Worm (Caenorhabditis elegans) whole organism, L4 larva: ENCODE data around the gene cgr-1.

Source experiments
- R02D3.7 ChIP-seq: fragments of 150-350 bp; sonication (generic microtip); optimal IDR thresholded peaks from 3 replicates; lab custom pipeline; 2014; ENCODE audit warnings: missing biosample characterization, missing genetic modification characterization
- Y5F2A.4 ChIP-seq: fragments of 200-800 bp; sonication (Bioruptor generic); optimal IDR thresholded peaks from 2 replicates; lab custom pipeline; 2018; ENCODE audit warnings: mild to moderate bottlenecking, missing genetic modification characterization, missing compliant biosample characterization
- aha-1 ChIP-seq: fragments of 150-350 bp; peaks from one replicate; lab custom pipeline; 2014; ENCODE audit warnings: missing biosample characterization, missing genetic modification characterization
- arid-1 ChIP-seq: fragments of 200-800 bp; sonication (Bioruptor generic); conservative IDR thresholded peaks from 2 replicates; pipeline ENCODE4 v1.3.6; 2022; ENCODE audit warnings: missing genetic modification reagents, missing genetic modification characterization, missing compliant biosample characterization
- attf-4 ChIP-seq: sonication (generic microtip); optimal IDR thresholded peaks from 3 replicates; lab custom pipeline; 2017; ENCODE audit warnings: missing biosample characterization, missing genetic modification characterization
- ceh-20 ChIP-seq: fragments of 200-800 bp; sonication (Bioruptor generic); IDR thresholded peaks from 2 replicates; pipeline ENCODE4 v1.3.6; 2022; ENCODE audit warnings: missing genetic modification reagents, missing genetic modification characterization, missing compliant biosample characterization
- cey-2 ChIP-seq: sonication (generic microtip); optimal IDR thresholded peaks from 3 replicates; lab custom pipeline; 2017; ENCODE audit warnings: missing genetic modification characterization, mild to moderate bottlenecking, missing compliant biosample characterization, antibody characterized with exemption, borderline replicate concordance; ENCODE audit not compliant: insufficient read depth
- daf-16 ChIP-seq, 3 experiments: sonication (generic microtip); optimal IDR thresholded peaks; 2 replicates each; lab custom pipeline; 2016 to 2017; ENCODE audit warnings: missing genetic modification characterization in 3 of 3, missing genetic modification reagents in 3 of 3, mild to moderate bottlenecking in 2 of 3, missing compliant biosample characterization in 2 of 3, missing biosample characterization in 1 of 3, moderate library complexity in 1 of 3
- dmd-6 ChIP-seq: fragments of 200-800 bp; sonication (Bioruptor generic); IDR thresholded peaks from 2 replicates; pipeline ENCODE4 v1.3.6; 2022; ENCODE audit warnings: missing genetic modification reagents, missing genetic modification characterization, missing compliant biosample characterization
- dpl-1 ChIP-seq: fragments of 150-350 bp; optimal IDR thresholded peaks from 2 replicates; lab custom pipeline; 2014; ENCODE audit warnings: missing biosample characterization, missing genetic modification reagents, missing genetic modification characterization
- egl-27 ChIP-seq: sonication (generic microtip); optimal IDR thresholded peaks from 3 replicates; lab custom pipeline; 2017; ENCODE audit warnings: missing biosample characterization, missing genetic modification reagents, missing genetic modification characterization
- hlh-11 ChIP-seq: fragments of 200-800 bp; sonication (Bioruptor generic); optimal IDR thresholded peaks from 2 replicates; lab custom pipeline; 2018; ENCODE audit warnings: mild to moderate bottlenecking, missing genetic modification characterization, missing compliant biosample characterization
- hmg-1.1 ChIP-seq: fragments of 200-800 bp; sonication (Bioruptor generic); IDR thresholded peaks from 2 replicates; pipeline ENCODE4 v1.3.6; 2022; ENCODE audit warnings: missing genetic modification reagents, missing genetic modification characterization, missing compliant biosample characterization
- lin-29 ChIP-seq: fragments of 200-800 bp; sonication (Bioruptor generic); IDR thresholded peaks from 2 replicates; pipeline ENCODE4 v1.3.6; 2022; ENCODE audit warnings: missing genetic modification reagents, missing genetic modification characterization, missing compliant biosample characterization
- lsy-2 ChIP-seq, 2 experiments: fragments of 150-350 bp in 1 of 2; sonication (generic microtip) in 1 of 2; optimal IDR thresholded peaks; 2 replicates each; lab custom pipeline; 2014 to 2017; ENCODE audit warnings: missing biosample characterization in 2 of 2, missing genetic modification characterization in 2 of 2
- mdt-29 ChIP-seq: fragments of 200-800 bp; sonication (Bioruptor generic); IDR thresholded peaks from 2 replicates; pipeline ENCODE4 v1.3.6; 2022; ENCODE audit warnings: missing genetic modification reagents, missing genetic modification characterization, missing compliant biosample characterization
- mep-1 ChIP-seq: fragments of 150-350 bp; sonication (generic microtip); optimal IDR thresholded peaks from 3 replicates; lab custom pipeline; 2014; ENCODE audit warnings: missing biosample characterization, missing genetic modification characterization
- mes-2 ChIP-seq: sonication (generic microtip); optimal IDR thresholded peaks from 2 replicates; lab custom pipeline; 2016; ENCODE audit warnings: missing genotype, mild to moderate bottlenecking, missing genetic modification characterization, missing compliant biosample characterization; ENCODE audit not compliant: poor library complexity, severe bottlenecking
- mxl-3 ChIP-seq: fragments of 200-800 bp; sonication (Bioruptor generic); optimal IDR thresholded peaks from 2 replicates; lab custom pipeline; 2018; ENCODE audit warnings: mild to moderate bottlenecking, missing genetic modification characterization, missing compliant biosample characterization
- nhr-111 ChIP-seq: fragments of 200-800 bp; sonication (Bioruptor generic); optimal IDR thresholded peaks from 2 replicates; lab custom pipeline; 2018; ENCODE audit warnings: mild to moderate bottlenecking, missing genetic modification characterization, missing compliant biosample characterization
- nhr-42 ChIP-seq: fragments of 200-800 bp; sonication (Bioruptor generic); IDR thresholded peaks from 2 replicates; pipeline ENCODE4 v1.3.6; 2022; ENCODE audit warnings: missing genetic modification characterization, missing compliant biosample characterization
- sdz-12 ChIP-seq: fragments of 200-800 bp; sonication (Bioruptor generic); optimal IDR thresholded peaks from 2 replicates; lab custom pipeline; 2018; ENCODE audit warnings: mild to moderate bottlenecking, missing genetic modification characterization, missing compliant biosample characterization
- skn-1 ChIP-seq: fragments of 150-350 bp; optimal IDR thresholded peaks from 2 replicates; lab custom pipeline; 2014; ENCODE audit warnings: missing biosample characterization, missing genetic modification characterization
- snpc-1.2 ChIP-seq: fragments of 200-800 bp; sonication (Bioruptor generic); IDR thresholded peaks from 2 replicates; pipeline ENCODE4 v1.3.6; 2022; ENCODE audit warnings: missing genetic modification reagents, missing genetic modification characterization, missing compliant biosample characterization
- snpc-4 ChIP-seq: fragments of 150-350 bp; optimal IDR thresholded peaks from 2 replicates; lab custom pipeline; 2014; ENCODE audit warnings: missing biosample characterization, missing genetic modification characterization
- spr-1 ChIP-seq: sonication (generic microtip); optimal IDR thresholded peaks from 2 replicates; lab custom pipeline; 2016; ENCODE audit warnings: mild to moderate bottlenecking, missing genetic modification characterization, missing compliant biosample characterization
- tag-97 ChIP-seq: fragments of 200-800 bp; sonication (Bioruptor generic); IDR thresholded peaks from 2 replicates; pipeline ENCODE4 v1.3.6; 2022; ENCODE audit warnings: missing genetic modification characterization, missing compliant biosample characterization
- tra-1 ChIP-seq: fragments of 200-800 bp; sonication (Bioruptor generic); IDR thresholded peaks from 2 replicates; pipeline ENCODE4 v1.3.6; 2022; ENCODE audit warnings: missing genetic modification reagents, missing genetic modification characterization, missing compliant biosample characterization
- unc-62 ChIP-seq, 3 experiments: fragments of 150-350 bp in 1 of 3; sonication (generic microtip); optimal IDR thresholded peaks in 2 of 3; peaks in 1 of 3; 1 replicate in 1 of 3; 2 replicates in 2 of 3; lab custom pipeline; 2014 to 2017; ENCODE audit warnings: missing biosample characterization in 3 of 3, missing genetic modification characterization in 3 of 3, missing genetic modification reagents in 3 of 3, missing genotype in 1 of 3
- vab-7 ChIP-seq: fragments of 200-800 bp; sonication (Bioruptor generic); IDR thresholded peaks from 2 replicates; pipeline ENCODE4 v1.3.6; 2022; ENCODE audit warnings: missing genetic modification reagents, missing genetic modification characterization, missing compliant biosample characterization

Gene cgr-1

ce11 chrX:3605727-3606126, 5.5 kb upstream of the cgr-1 start, which contains the start of gene C18B2.4 (continued):
- TF ChIP-seq dpl-1 (GFP tag; lab: Kevin White, UChicago), result peak; percentile 28
- TF ChIP-seq skn-1 (tag; lab: Kevin White, UChicago), result no peak
- TF ChIP-seq arid-1 (GFP tag; lab: Robert Waterston, UW), result 0 out of 2 replicates have a peak, but pooled peaks have one; percentile 7
- no peak for TF ChIP-seq snpc-4 (tag; lab: Kevin White, UChicago)
- TF ChIP-seq vab-7 (GFP tag; lab: Robert Waterston, UW), result peak; percentile 40; the same call in 1 of the 2 replicates
- no peak for TF ChIP-seq nhr-42 (GFP tag; lab: Robert Waterston, UW)
- TF ChIP-seq cey-2 (tag; lab: Kevin White, UChicago), result no peak
- no peak for TF ChIP-seq attf-4 (tag; lab: Kevin White, UChicago)

DNA sequence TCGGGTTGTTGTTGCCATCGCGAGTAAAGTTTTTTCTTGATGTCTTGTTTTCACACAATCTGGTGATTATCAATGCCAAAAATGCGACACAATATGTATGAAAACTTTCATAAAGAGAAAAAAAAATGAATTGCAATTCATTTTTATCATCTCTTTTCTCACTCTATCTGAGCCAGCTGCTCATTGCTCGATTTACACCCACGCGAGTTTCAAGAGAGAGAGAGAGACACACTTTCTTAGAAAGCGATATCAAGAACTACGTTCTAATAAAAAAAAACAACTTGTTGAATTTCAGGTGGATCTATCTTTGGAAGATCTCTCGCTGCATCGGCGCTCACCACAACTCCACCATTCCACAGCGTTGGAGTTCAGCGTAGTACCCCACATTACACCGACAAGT, 2.4 kb upstream of the cgr-1 start:
- no peak for TF ChIP-seq dmd-6
- TF ChIP-seq tag-97 (GFP tag; lab: Robert Waterston, UW), result no peak
- no peak for TF ChIP-seq hmg-1.1
- no peak for TF ChIP-seq R02D3.7 (tag; lab: Kevin White, UChicago)
- no peak for TF ChIP-seq tra-1 (GFP tag; lab: Robert Waterston, UW)
- no peak for TF ChIP-seq sdz-12 (GFP tag; lab: Kevin White, UChicago)
- TF ChIP-seq Y5F2A.4 (GFP tag; lab: Kevin White, UChicago), result no peak
- TF ChIP-seq aha-1, result no peak

DNA sequence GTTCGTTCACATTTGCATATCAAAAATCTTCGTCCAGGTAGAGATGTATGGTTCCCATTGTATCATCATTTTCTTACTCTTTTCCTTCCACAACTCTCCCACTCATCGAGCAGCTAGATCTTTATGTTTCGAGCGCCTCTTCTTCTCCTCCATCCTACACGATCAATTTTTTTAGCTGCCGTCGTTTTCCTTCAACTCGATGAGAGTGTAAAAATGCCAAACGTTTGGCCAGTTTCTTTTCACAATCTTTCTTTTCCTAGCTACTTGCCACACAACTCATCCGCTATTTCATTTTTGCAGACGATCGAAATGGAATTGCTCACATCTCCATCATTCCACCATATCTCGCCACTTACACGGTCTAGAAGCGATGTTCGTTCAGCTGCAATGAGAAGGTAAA, 1.3 kb upstream of the cgr-1 start, which contains the start of gene C18B2.3:
TSS of gene C18B2.3 (plus strand) at position 301 of the 400 bp plus-strand sequence.
- peak in 1 of 2 experiments; percentile 87 for TF ChIP-seq unc-62 (GFP tag; optimal IDR thresholded peaks at IDR 0.05 in 1 of 2; lab: Kevin White, UChicago)
- no peak for TF ChIP-seq unc-62 (tag; optimal IDR thresholded peaks at IDR 0.05; lab: Kevin White, UChicago)
- no peak for TF ChIP-seq mes-2 (tag; lab: Kevin White, UChicago)
- TF ChIP-seq ceh-20, result no peak
- TF ChIP-seq egl-27 (tag; lab: Kevin White, UChicago), result no peak

ce11 chrX:3599860-3600259, 397 bp downstream of the cgr-1 start:
- TF ChIP-seq lin-29 (GFP tag; lab: Robert Waterston, UW), result no peak
- TF ChIP-seq daf-16 (GFP tag; optimal IDR thresholded peaks at IDR 0.05; lab: Kevin White, UChicago), result peak in 1 of 2 experiments; percentile 84
- no peak for TF ChIP-seq daf-16 (tag; optimal IDR thresholded peaks at IDR 0.05; lab: Kevin White, UChicago)

DNA sequence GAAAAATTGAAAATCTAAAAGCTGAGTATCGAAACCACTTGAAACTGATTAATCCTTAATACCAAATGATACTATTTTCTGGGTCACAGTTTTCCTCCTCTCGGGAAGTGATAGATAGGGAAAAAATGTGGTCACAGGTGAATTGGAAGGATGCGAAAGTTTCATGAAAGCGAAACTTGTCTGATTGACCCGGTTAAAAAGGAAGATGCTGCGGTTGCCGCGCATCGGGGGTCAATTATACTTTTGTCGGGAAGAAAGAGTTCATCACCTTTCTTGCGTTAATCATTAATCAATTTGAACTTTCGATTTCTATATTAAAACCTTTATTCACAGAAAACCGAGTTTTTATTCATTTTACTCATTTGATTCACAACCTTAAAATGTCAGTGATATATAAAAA, 3.3 kb downstream of the cgr-1 start:
- TF ChIP-seq spr-1 (tag; lab: Kevin White, UChicago), result no peak
- no peak for TF ChIP-seq lsy-2 (tag; optimal IDR thresholded peaks at IDR 0.05; lab: Kevin White, UChicago)
- no peak for TF ChIP-seq nhr-111 (GFP tag; lab: Kevin White, UChicago)
- TF ChIP-seq mep-1, result no peak

- TF ChIP-seq mxl-3 (GFP tag; lab: Kevin White, UChicago) (peak; percentile 41), mdt-29 (GFP tag; lab: Robert Waterston, UW) (no peak), snpc-1.2 (GFP tag; lab: Robert Waterston, UW) (no peak), unc-62 (GFP tag; optimal IDR thresholded peaks at IDR 0.05 in 1 of 2; lab: Kevin White, UChicago) (peak in 1 of 2 experiments; percentile 9), unc-62 (tag; optimal IDR thresholded peaks at IDR 0.05; lab: Kevin White, UChicago) (no peak), hlh-11 (peak; percentile 55)
- TF ChIP-seq, all 104 proteins: peak for 3
Observed at ce11 chrX:3596303-3596772, 3.9 kb downstream of the cgr-1 start, which contains the start of gene T27A10.6. TSS of gene T27A10.6 (minus strand) at chrX:3596353.
